Worm (Caenorhabditis elegans) whole organism, dauer: ENCODE results near the gene H32C10.1.

Source experiments
- unc-62 ChIP-seq: sonication (generic microtip); optimal IDR thresholded peaks from 2 replicates; lab custom pipeline; 2017; ENCODE audit warnings: missing biosample characterization, missing genetic modification reagents, missing genetic modification characterization

The H32C10.1 gene

DNA sequence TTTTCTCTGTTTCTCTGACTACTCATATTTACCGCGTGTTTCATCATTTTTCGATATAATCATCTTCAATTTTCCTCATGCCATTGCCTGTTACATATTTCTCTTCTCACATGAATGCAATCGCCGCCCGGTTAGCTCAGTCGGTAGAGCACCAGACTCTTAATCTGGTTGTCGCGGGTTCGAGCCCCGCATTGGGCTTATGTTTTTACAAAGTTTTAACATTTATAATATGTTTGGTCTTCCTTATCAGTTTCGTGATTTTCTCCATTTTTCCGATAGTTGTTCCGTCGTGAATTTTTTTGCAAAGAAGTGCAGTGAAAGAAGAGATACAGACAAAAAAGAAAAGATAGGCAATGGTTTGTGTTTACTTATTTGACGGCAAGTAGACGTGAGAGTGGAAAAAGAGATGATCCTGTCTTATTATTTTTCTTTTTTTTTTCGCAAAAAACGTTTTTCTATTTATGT, 32.9 kb downstream of the H32C10.1 start:
- no peak for TF ChIP-seq unc-62 (GFP tag; lab: Kevin White, UChicago)

DNA sequence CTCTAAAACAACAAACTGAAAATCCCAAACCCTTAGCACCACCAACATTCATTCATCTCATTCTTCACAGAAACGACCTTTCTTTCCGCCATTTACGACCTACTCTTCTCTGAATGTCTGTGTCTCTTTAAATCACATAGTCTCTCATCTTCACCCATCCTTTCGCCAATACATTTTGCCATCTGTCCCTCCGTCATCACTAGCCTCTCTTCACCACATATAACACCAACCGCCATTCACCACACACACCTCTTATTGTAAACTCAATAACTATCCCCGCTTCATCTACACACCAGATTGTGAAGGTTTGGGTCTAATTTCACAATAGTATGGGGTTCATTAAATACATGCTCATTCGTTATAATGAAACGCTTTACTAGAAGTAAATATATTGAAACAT, 36.4 kb downstream of the H32C10.1 start:
- TF ChIP-seq unc-62 (GFP tag; lab: Kevin White, UChicago), result no peak

DNA sequence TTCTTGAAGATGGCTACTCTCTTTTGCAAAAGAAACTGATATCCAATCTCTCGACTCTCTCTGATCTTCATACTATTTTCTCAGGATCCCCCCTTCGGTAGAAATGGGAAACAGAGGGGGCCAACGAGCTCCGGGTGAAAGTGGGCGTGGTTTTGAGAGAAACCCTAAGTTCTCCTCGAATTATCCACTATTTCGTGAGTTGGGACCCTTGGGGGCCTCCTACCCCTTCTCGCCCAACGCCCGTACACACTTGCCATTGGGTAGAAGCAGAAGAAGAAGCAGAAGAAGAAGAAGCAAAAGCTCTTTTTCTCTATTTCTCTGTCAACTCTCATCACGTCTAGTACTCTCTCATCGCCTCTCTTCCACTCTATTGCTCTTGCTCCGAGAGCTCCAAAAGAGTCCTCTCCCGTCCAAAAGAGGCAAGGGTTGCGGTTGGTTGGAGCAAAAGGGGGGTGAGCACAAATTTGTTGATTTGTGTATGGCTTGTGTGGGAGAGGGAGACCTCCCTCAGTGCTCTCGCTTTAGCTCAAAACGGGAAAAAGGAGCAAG, 39.9 kb downstream of the H32C10.1 start:
- TF ChIP-seq unc-62 (GFP tag; lab: Kevin White, UChicago), result no peak

DNA sequence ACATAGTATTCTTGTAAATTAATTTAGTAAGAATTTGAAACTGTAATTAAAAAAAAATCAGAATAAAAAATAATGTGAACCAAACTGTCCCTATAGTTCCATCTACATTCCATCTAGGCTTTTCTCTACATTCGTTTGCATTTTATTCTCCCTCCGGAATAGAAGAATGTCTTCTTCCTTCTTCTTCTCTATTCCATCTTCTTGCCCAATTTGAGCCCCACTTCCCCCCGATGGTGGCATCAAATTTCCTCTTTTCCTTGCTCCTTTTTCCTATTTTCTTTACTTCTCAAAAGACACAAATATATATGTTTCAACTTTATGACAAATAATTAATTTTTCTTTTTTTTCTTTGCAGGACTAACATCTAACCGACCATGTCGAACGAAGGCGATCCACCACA, 41.1 kb downstream of the H32C10.1 start, which contains the start of gene unc-44:
Gene unc-44 (plus strand): TSS at position 356 of the 400 bp plus-strand sequence.
- no peak for TF ChIP-seq unc-62 (GFP tag; lab: Kevin White, UChicago)

DNA sequence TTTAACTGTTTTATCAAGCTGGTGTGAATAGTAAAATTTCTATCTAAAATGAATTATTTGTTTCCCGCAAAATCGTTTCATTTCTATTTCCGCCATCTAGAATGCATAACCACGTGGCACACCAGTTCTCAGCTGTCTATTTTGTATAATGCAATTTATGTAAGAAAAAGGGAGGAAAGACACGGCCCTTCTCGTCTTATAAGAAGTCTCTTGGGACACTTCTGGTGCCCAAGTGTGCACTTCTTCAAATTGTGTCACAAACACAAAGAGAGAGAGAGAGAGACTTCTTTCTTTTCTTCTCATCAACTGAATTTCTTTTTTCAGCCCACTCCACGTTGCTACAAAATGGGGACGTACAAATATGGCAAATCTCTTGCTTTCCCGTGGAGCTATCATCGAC, 43.1 kb downstream of the H32C10.1 start:
- TF ChIP-seq unc-62 (GFP tag; lab: Kevin White, UChicago), result no peak

DNA sequence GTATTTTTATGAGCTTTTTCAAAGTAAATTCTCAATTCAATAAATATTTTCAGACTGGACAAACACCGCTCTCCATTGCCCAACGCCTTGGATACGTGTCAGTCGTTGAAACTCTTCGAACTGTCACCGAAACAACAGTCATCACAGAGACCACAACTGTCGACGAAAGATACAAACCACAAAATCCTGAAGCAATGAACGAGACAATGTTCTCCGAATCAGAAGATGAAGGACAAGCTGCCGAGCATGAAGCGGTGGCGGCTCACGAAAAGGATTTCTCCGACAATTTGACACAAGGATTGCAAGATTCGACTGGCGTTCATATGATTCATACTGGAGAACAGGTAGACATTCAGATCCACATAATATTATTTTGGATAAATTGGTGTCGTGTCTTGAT, 45.7 kb downstream of the H32C10.1 start:
- TF ChIP-seq unc-62 (GFP tag; lab: Kevin White, UChicago), result no peak

DNA sequence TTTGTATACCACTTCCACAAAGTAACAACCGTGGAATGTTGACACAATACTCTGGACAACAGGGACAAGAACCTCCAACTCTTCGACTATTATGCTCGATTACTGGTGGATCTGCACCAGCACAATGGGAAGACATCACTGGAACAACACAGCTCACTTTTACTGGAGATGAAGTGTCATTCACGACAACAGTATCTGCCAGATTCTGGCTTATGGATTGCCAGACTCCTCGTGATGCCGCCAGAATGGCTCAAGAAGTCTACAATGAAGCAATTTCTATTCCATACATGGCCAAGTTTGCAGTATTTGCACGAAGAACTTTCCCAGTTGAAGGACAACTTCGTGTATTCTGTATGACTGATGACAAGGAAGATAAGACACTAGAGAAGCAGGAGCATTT, 49.0 kb downstream of the H32C10.1 start:
- TF ChIP-seq unc-62 (GFP tag; lab: Kevin White, UChicago), result no peak

DNA sequence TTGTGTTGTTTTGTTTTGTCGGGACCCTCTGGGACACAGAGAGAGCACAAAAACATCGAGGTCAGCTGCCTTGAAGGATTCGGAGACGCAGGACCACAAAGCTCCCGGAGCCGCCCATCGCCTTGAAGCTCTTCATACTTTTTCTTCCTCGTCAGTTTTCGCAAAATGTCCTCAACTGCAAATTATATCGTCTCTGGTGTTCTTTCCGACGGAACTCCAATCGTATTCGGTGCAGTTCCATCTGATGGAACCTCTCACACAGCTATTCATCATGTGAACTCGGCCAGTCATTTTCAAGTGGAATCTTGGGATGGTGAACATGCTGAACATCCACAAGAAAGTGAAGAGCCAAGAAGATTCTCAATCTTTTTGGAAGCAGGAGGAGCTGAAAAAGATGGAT, 51.3 kb downstream of the H32C10.1 start:
- no peak for TF ChIP-seq unc-62 (GFP tag; lab: Kevin White, UChicago)

DNA sequence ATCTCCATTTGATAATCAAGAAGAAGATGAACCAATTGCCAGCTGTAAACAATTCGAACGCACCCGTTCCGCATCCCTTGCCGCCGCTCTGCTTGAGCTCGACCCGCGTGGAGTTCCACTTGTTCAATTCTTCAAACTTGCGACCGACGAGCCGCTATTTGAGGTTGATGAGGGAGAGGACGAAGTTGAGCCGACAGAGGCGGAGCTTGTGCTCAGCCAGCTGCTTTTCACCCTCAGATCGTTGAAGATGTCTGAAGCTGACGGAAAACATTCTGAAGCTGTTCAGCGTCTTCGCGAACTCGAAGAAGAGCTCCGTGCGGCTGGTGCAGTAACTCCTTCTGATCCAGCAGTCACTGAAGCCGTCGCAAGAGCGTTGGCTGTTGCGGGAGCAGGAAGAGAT, 51.7 kb downstream of the H32C10.1 start:
- no peak for TF ChIP-seq unc-62 (GFP tag; lab: Kevin White, UChicago)

DNA sequence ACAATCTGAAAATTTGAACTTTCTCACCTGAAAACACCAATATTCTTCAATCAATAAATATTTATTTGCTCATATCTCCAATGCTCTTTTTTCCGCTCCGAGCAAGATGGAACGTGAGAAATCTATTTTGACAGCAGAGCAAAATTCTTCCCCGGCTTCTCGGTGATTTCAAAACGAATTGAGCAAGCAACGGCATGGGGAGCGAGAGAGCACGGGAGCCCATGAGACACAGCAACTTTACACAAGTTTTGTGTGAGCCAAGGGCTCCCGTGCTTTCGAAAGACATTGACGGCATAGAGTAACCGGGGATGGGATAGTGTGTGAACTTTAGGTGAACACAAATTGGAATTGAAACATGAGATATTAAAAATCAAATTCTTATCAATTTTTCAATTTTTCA, 52.7 kb downstream of the H32C10.1 start:
- no peak for TF ChIP-seq unc-62 (GFP tag; lab: Kevin White, UChicago)
